Worm (Caenorhabditis elegans) whole organism, L2 larva: Measurements from ENCODE around the gene vab-7.

Source experiments
- fos-1 ChIP-seq: fragments of 150-350 bp; optimal IDR thresholded peaks from 2 replicates; lab custom pipeline; 2014; ENCODE audit warnings: missing biosample characterization, missing genetic modification characterization
- nhr-237 ChIP-seq: fragments of 150-350 bp; optimal IDR thresholded peaks from 2 replicates; lab custom pipeline; 2014; ENCODE audit warnings: missing biosample characterization, missing genetic modification characterization

- TF ChIP-seq fos-1 (tag; lab: Kevin White, UChicago), result no peak
- no peak for TF ChIP-seq nhr-237 (tag; lab: Kevin White, UChicago)
Observed at ce11 chrIII:10911160-10911559, 9.0 kb upstream of the vab-7 start, which contains the start of gene cut-6.
